Fruit fly (Drosophila melanogaster) whole organism, embryonic: ENCODE data around the gene CG9550.

ENCODE experiments used
- Blimp-1 ChIP-seq: fragments of 200-800 bp; sonication (Bioruptor generic); optimal IDR thresholded peaks from 3 replicates; lab custom pipeline; 2018; ENCODE audit warnings: missing biosample characterization, missing genetic modification characterization, mild to moderate bottlenecking, moderate library complexity, missing genetic modification reagents
- CG10274 ChIP-seq: fragments of 200-800 bp; sonication (Bioruptor generic); optimal IDR thresholded peaks from 3 replicates; lab custom pipeline; 2017; ENCODE audit warnings: missing biosample characterization, mild to moderate bottlenecking, missing genetic modification characterization
- CG10431 ChIP-seq: fragments of 200-800 bp; sonication (Bioruptor generic); optimal IDR thresholded peaks from 3 replicates; lab custom pipeline; 2018; ENCODE audit warnings: missing biosample characterization, mild to moderate bottlenecking, missing genetic modification characterization
- CG10654 ChIP-seq: fragments of 200-800 bp; sonication (Bioruptor generic); optimal IDR thresholded peaks from 2 replicates; lab custom pipeline; 2016; ENCODE audit warnings: missing biosample characterization, missing genetic modification characterization
- CG11696 ChIP-seq: fragments of 200-800 bp; sonication (Bioruptor generic); IDR thresholded peaks from 2 replicates; pipeline ENCODE4 v1.3.6; 2022; ENCODE audit warnings: missing biosample characterization, missing genetic modification characterization
- CG11723 ChIP-seq: fragments of 200-800 bp; sonication (Bioruptor generic); optimal IDR thresholded peaks from 2 replicates; lab custom pipeline; 2017; ENCODE audit warnings: missing biosample characterization, mild to moderate bottlenecking, missing genetic modification characterization
- CG15269 ChIP-seq: fragments of 200-800 bp; sonication (Bioruptor generic); optimal IDR thresholded peaks from 2 replicates; lab custom pipeline; 2018; ENCODE audit warnings: missing biosample characterization, mild to moderate bottlenecking, missing genetic modification characterization, moderate library complexity
- CG16813 ChIP-seq: fragments of 200-800 bp; sonication (Bioruptor generic); IDR thresholded peaks from 3 replicates; pipeline ENCODE4 v1.3.6; 2022; ENCODE audit warnings: missing biosample characterization, missing genetic modification characterization; ENCODE audit not compliant: partially characterized antibody
- CG1792 ChIP-seq: fragments of 200-800 bp; sonication (Bioruptor generic); optimal IDR thresholded peaks from 2 replicates; lab custom pipeline; 2016; ENCODE audit warnings: missing biosample characterization, missing genetic modification characterization
- CG18262 ChIP-seq: fragments of 200-800 bp; optimal IDR thresholded peaks from 3 replicates; lab custom pipeline; 2019; ENCODE audit warnings: missing biosample characterization, mild to moderate bottlenecking, missing genetic modification characterization, moderate library complexity
- CG2199 ChIP-seq: fragments of 200-800 bp; sonication (Bioruptor generic); IDR thresholded peaks from 3 replicates; pipeline ENCODE4 v1.3.6; 2022; ENCODE audit warnings: missing biosample characterization, missing genetic modification characterization
- CG30020 ChIP-seq: fragments of 200-800 bp; optimal IDR thresholded peaks from 2 replicates; lab custom pipeline; 2019; ENCODE audit warnings: missing biosample characterization, mild to moderate bottlenecking, missing genetic modification characterization, moderate library complexity
- CG3163 ChIP-seq: fragments of 200-800 bp; sonication (Bioruptor generic); optimal IDR thresholded peaks from 3 replicates; lab custom pipeline; 2016; ENCODE audit warnings: missing biosample characterization, missing genetic modification characterization
- CG4360 ChIP-seq: fragments of 200-800 bp; sonication (Bioruptor generic); IDR thresholded peaks from 2 replicates; pipeline ENCODE4 v1.3.6; 2022; ENCODE audit warnings: missing biosample characterization, missing genetic modification characterization
- CG6791 ChIP-seq: fragments of 200-800 bp; sonication (Bioruptor generic); IDR thresholded peaks from 3 replicates; pipeline ENCODE4 v1.3.6; 2022; ENCODE audit warnings: missing biosample characterization, missing genetic modification characterization; ENCODE audit not compliant: partially characterized antibody
- CG6813 ChIP-seq: fragments of 200-800 bp; sonication (Bioruptor generic); optimal IDR thresholded peaks from 2 replicates; lab custom pipeline; 2017; ENCODE audit warnings: missing biosample characterization, missing genetic modification characterization, mild to moderate bottlenecking, moderate library complexity, missing genetic modification reagents
- CG7271 ChIP-seq: fragments of 200-800 bp; sonication (Bioruptor generic); optimal IDR thresholded peaks from 2 replicates; lab custom pipeline; 2018; ENCODE audit warnings: missing biosample characterization, mild to moderate bottlenecking, missing genetic modification characterization, moderate library complexity
- CG7357 ChIP-seq: fragments of 200-800 bp; sonication (Bioruptor generic); IDR thresholded peaks from 3 replicates; pipeline ENCODE4 v1.3.6; 2022; ENCODE audit warnings: missing biosample characterization, missing genetic modification characterization
- CG7745 ChIP-seq: fragments of 200-800 bp; sonication (Bioruptor generic); optimal IDR thresholded peaks from 2 replicates; lab custom pipeline; 2018; ENCODE audit warnings: missing biosample characterization, mild to moderate bottlenecking, missing genetic modification characterization, moderate library complexity
- CG8290 ChIP-seq, 3 experiments: fragments of 200-800 bp; sonication (Bioruptor generic); optimal IDR thresholded peaks; 2 replicates each; lab custom pipeline; 2016 to 2019; ENCODE audit warnings: missing biosample characterization in 3 of 3, missing genetic modification characterization in 3 of 3, mild to moderate bottlenecking in 2 of 3, moderate library complexity in 1 of 3
- CG8478 ChIP-seq: fragments of >200 bp; optimal IDR thresholded peaks from 2 replicates; lab custom pipeline; 2018
- CG9215 ChIP-seq: fragments of 200-800 bp; sonication (Bioruptor generic); IDR thresholded peaks from 2 replicates; pipeline ENCODE4 v1.3.6; 2022; ENCODE audit warnings: missing biosample characterization, missing genetic modification characterization
- Dbx ChIP-seq: fragments of 200-800 bp; sonication (Bioruptor generic); IDR thresholded peaks from 3 replicates; pipeline ENCODE4 v1.3.6; 2022; ENCODE audit warnings: missing biosample characterization, missing genetic modification characterization
- Dp ChIP-seq: fragments of 200-800 bp; sonication (Bioruptor generic); optimal IDR thresholded peaks from 2 replicates; lab custom pipeline; 2018; ENCODE audit warnings: missing biosample characterization, mild to moderate bottlenecking, missing genetic modification characterization, moderate library complexity
- E2f2 ChIP-seq: fragments of 200-800 bp; sonication (Bioruptor generic); IDR thresholded peaks from 2 replicates; pipeline ENCODE4 v1.3.6; 2022; ENCODE audit warnings: missing biosample characterization, missing genetic modification characterization
- HHEX ChIP-seq: fragments of 200-800 bp; sonication (Bioruptor generic); optimal IDR thresholded peaks from 3 replicates; lab custom pipeline; 2017; ENCODE audit warnings: missing biosample characterization, mild to moderate bottlenecking, missing genetic modification characterization, missing genetic modification reagents
- HLH54F ChIP-seq: fragments of 200-800 bp; sonication (Bioruptor generic); optimal IDR thresholded peaks from 3 replicates; lab custom pipeline; 2016; ENCODE audit warnings: missing biosample characterization, missing genetic modification characterization
- Hmr ChIP-seq: fragments of 200-800 bp; sonication (Bioruptor generic); optimal IDR thresholded peaks from 3 replicates; lab custom pipeline; 2017; ENCODE audit warnings: mild to moderate bottlenecking, missing biosample characterization, missing genetic modification reagents, missing genetic modification characterization
- Hr78 ChIP-seq, 2 experiments: fragments of 200-800 bp in 1 of 2; fragments of >200 bp in 1 of 2; sonication (Bioruptor generic) in 1 of 2; optimal IDR thresholded peaks; 2 replicates each; lab custom pipeline; 2017 to 2019; ENCODE audit warnings: missing biosample characterization in 2 of 2, missing genetic modification characterization in 2 of 2, mild to moderate bottlenecking in 1 of 2, moderate library complexity in 1 of 2
- Max ChIP-seq: fragments of 200-800 bp; sonication (Bioruptor generic); optimal IDR thresholded peaks from 2 replicates; lab custom pipeline; 2016; ENCODE audit warnings: missing biosample characterization, mild to moderate bottlenecking, missing genetic modification characterization
- NC2β ChIP-seq: fragments of 200-800 bp; sonication (Bioruptor generic); optimal IDR thresholded peaks from 2 replicates; lab custom pipeline; 2016; ENCODE audit warnings: missing biosample characterization, missing genetic modification characterization
- Nf-YA ChIP-seq: fragments of 200-800 bp; sonication (Bioruptor generic); IDR thresholded peaks from 2 replicates; pipeline ENCODE4 v1.3.6; 2022; ENCODE audit warnings: missing biosample characterization, missing genetic modification characterization
- Sin3A ChIP-seq: fragments of >200 bp; optimal IDR thresholded peaks from 2 replicates; lab custom pipeline; 2018
- chn ChIP-seq: fragments of 200-800 bp; sonication (Bioruptor generic); optimal IDR thresholded peaks from 2 replicates; lab custom pipeline; 2016; ENCODE audit warnings: missing biosample characterization, missing genetic modification characterization
- crc ChIP-seq: fragments of 200-800 bp; sonication (Bioruptor generic); optimal IDR thresholded peaks from 2 replicates; lab custom pipeline; 2016; ENCODE audit warnings: missing biosample characterization, missing genetic modification characterization
- dati ChIP-seq: fragments of 200-800 bp; sonication (Bioruptor generic); IDR thresholded peaks from 2 replicates; pipeline ENCODE4 v1.3.6; 2022; ENCODE audit warnings: missing biosample characterization, missing genetic modification characterization
- emc ChIP-seq: fragments of 200-800 bp; sonication (Bioruptor generic); optimal IDR thresholded peaks from 2 replicates; lab custom pipeline; 2016; ENCODE audit warnings: missing biosample characterization, missing genetic modification characterization
- eve ChIP-seq, 2 experiments: fragments of >200 bp; optimal IDR thresholded peaks; 2 replicates each; lab custom pipeline; 2017; ENCODE audit warnings: missing biosample characterization in 2 of 2, missing genetic modification characterization in 2 of 2
- fd102C ChIP-seq: fragments of 200-800 bp; sonication (Bioruptor generic); optimal IDR thresholded peaks from 2 replicates; lab custom pipeline; 2018; ENCODE audit warnings: missing biosample characterization, mild to moderate bottlenecking, missing genetic modification characterization, moderate library complexity
- fru ChIP-seq: fragments of >200 bp; optimal IDR thresholded peaks from 2 replicates; lab custom pipeline; 2017
- gfzf ChIP-seq: fragments of 200-800 bp; sonication (Bioruptor generic); optimal IDR thresholded peaks from 2 replicates; lab custom pipeline; 2016; ENCODE audit warnings: missing biosample characterization, mild to moderate bottlenecking, missing genetic modification characterization, moderate library complexity
- gsb-n ChIP-seq: fragments of 200-800 bp; sonication (Bioruptor generic); optimal IDR thresholded peaks from 3 replicates; lab custom pipeline; 2018; ENCODE audit warnings: missing biosample characterization, mild to moderate bottlenecking, missing genetic modification characterization
- ind ChIP-seq: fragments of 200-800 bp; sonication (Bioruptor generic); optimal IDR thresholded peaks from 3 replicates; lab custom pipeline; 2016; ENCODE audit warnings: missing biosample characterization, missing genetic modification characterization
- lbe ChIP-seq: fragments of 200-800 bp; sonication (Bioruptor generic); optimal IDR thresholded peaks from 2 replicates; lab custom pipeline; 2016; ENCODE audit warnings: missing biosample characterization, mild to moderate bottlenecking, missing genetic modification characterization
- lmd ChIP-seq: fragments of 200-800 bp; sonication (Bioruptor generic); IDR thresholded peaks from 2 replicates; pipeline ENCODE4 v1.3.6; 2022; ENCODE audit warnings: missing biosample characterization, missing genetic modification characterization
- otp ChIP-seq: fragments of 200-800 bp; sonication (Bioruptor generic); IDR thresholded peaks from 3 replicates; pipeline ENCODE4, ENCODE4 v1.3.6; 2022; ENCODE audit warnings: missing biosample characterization, missing genetic modification characterization
- pb ChIP-seq: fragments of 200-800 bp; sonication (Bioruptor generic); optimal IDR thresholded peaks from 3 replicates; lab custom pipeline; 2016; ENCODE audit warnings: missing biosample characterization, missing genetic modification characterization
- sens ChIP-seq: fragments of 200-800 bp; sonication (Bioruptor generic); peaks from one replicate; lab custom pipeline; 2016; ENCODE audit warnings: missing biosample characterization, missing genetic modification characterization
- slbo ChIP-seq: fragments of 200-800 bp; sonication (Bioruptor generic); IDR thresholded peaks from 2 replicates; pipeline ENCODE4 v1.3.6; 2022; ENCODE audit warnings: missing biosample characterization, missing genetic modification characterization
- slp2 ChIP-seq: fragments of 200-800 bp; sonication (Bioruptor generic); optimal IDR thresholded peaks from 2 replicates; lab custom pipeline; 2016; ENCODE audit warnings: missing biosample characterization, missing genetic modification characterization
- tap ChIP-seq: fragments of 200-800 bp; optimal IDR thresholded peaks from 3 replicates; lab custom pipeline; 2019; ENCODE audit warnings: missing biosample characterization, mild to moderate bottlenecking, missing genetic modification characterization, moderate library complexity
- trh ChIP-seq: fragments of 200-800 bp; sonication (Bioruptor generic); optimal IDR thresholded peaks from 2 replicates; lab custom pipeline; 2016; ENCODE audit warnings: missing biosample characterization, missing genetic modification characterization
- unc-4 ChIP-seq: fragments of 200-800 bp; sonication (Bioruptor generic); IDR thresholded peaks from 2 replicates; pipeline ENCODE4 v1.3.6; 2022; ENCODE audit warnings: missing biosample characterization, missing genetic modification characterization; ENCODE audit not compliant: partially characterized antibody

The CG9550 gene

dm6 chr2L:6465497-6465896 lies 31.4 kb upstream of the CG9550 start, which contains the start of gene Rchy1:
Gene Rchy1, minus strand, starts transcription at chr2L:6465669.
- TF ChIP-seq Hr78 (GFP tag; optimal IDR thresholded peaks at IDR 0.05; lab: Kevin White, UChicago) (no peak), CG10654 (GFP tag; lab: Kevin White, UChicago) (no peak), CG11723 (GFP tag; lab: Kevin White, UChicago) (no peak), Nf-YA (no peak), CG8478 (lab: Kevin White, UChicago) (no peak), HLH54F (no peak), lmd (GFP tag; lab: Robert Waterston, UW) (no peak), CG10274 (GFP tag; lab: Kevin White, UChicago) (no peak), Sin3A (lab: Kevin White, UChicago) (no peak), eve (GFP tag; optimal IDR thresholded peaks at IDR 0.05; lab: Kevin White, UChicago) (no peak), CG30020 (no peak), crc (no peak), trh (GFP tag; lab: Kevin White, UChicago) (no peak), CG4360 (no peak), CG6813 (GFP tag; lab: Kevin White, UChicago) (no peak), slp2 (no peak), otp (GFP tag; lab: Robert Waterston, UW) (peak; percentile 48; the same call in 1 of the 3 replicates), sens (GFP tag; lab: Kevin White, UChicago) (no peak), CG6791 (no peak), CG8290 (GFP tag; optimal IDR thresholded peaks at IDR 0.05; lab: Kevin White, UChicago) (no peak), CG8290 (tag; optimal IDR thresholded peaks at IDR 0.05; lab: Kevin White, UChicago) (peak in 1 of 2 experiments; percentile 68), ind (no peak), tap (tag; lab: Kevin White, UChicago) (no peak), CG1792 (GFP tag; lab: Kevin White, UChicago) (no peak), Blimp-1 (GFP tag; lab: Kevin White, UChicago) (peak; percentile 3), CG16813 (GFP tag; lab: Robert Waterston, UW) (no peak), CG3163 (GFP tag; lab: Kevin White, UChicago) (no peak), Dp (GFP tag; lab: Kevin White, UChicago) (peak; percentile 13), CG11696 (GFP tag; lab: Robert Waterston, UW) (peak; percentile 62), pb (GFP tag; lab: Kevin White, UChicago) (no peak), CG18262 (tag; lab: Kevin White, UChicago) (no peak), HHEX (GFP tag; lab: Kevin White, UChicago) (no peak), CG7745 (no peak), CG9215 (GFP tag; lab: Robert Waterston, UW) (no peak), slbo (GFP tag; lab: Robert Waterston, UW) (no peak), CG7271 (tag; lab: Kevin White, UChicago) (no peak), Max (GFP tag; lab: Kevin White, UChicago) (no peak), unc-4 (GFP tag; lab: Robert Waterston, UW) (no peak), Hmr (GFP tag; lab: Kevin White, UChicago) (peak; percentile 46), gsb-n (tag; lab: Kevin White, UChicago) (no peak), CG10431 (peak; percentile 17), E2f2 (GFP tag; lab: Robert Waterston, UW) (peak; percentile 58), CG15269 (peak; percentile 33), CG7357 (GFP tag; lab: Robert Waterston, UW) (no peak), NC2β (GFP tag; lab: Kevin White, UChicago) (no peak), gfzf (GFP tag; lab: Kevin White, UChicago) (no peak), chn (GFP tag; lab: Kevin White, UChicago) (no peak), fd102C (GFP tag; lab: Kevin White, UChicago) (no peak), lbe (GFP tag; lab: Kevin White, UChicago) (no peak), CG2199 (GFP tag; lab: Robert Waterston, UW) (no peak), Dbx (GFP tag; lab: Robert Waterston, UW) (peak; percentile 36; the same call in 2 of the 3 replicates), dati (no peak), fru (no peak), emc (GFP tag; lab: Kevin White, UChicago) (no peak)
